Worm (Caenorhabditis elegans): Measurements from ENCODE around the gene dmsr-5.
A peak's percentile ranks its signal among the peaks of the same experiment; 100 is the strongest.

Gene dmsr-5

DNA sequence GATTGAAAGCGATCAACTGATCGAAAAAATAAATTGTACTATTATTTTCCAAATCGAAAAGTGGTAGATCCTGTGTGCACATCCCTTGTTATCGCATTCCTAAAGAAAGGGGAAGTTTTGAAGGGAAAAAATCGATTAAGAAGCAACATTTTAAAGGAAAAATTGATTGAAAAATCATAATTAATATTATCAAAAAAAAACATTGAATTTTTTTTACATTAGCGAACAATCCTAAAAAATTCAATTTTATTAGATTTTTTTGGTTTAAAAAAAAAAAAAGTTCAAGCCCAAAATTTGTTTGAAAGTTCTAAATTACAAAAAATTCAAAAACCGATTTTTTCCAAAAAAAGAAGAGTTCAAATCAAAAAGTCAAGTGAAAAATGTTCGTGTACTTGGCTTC lies at the start of gene dmsr-5:
Gene dmsr-5 (minus strand): TSS at position 101 of the 400 bp plus-strand sequence.
- TF ChIP-seq hlh-1 (tag; optimal IDR thresholded peaks at IDR 0.05) (no peak), nhr-2 (tag; optimal IDR thresholded peaks at IDR 0.05) (no peak), blmp-1 (tag; optimal IDR thresholded peaks at IDR 0.05) (no peak), unc-39 (tag; optimal IDR thresholded peaks at IDR 0.05) (no peak), M03D4.4 (tag; optimal IDR thresholded peaks at IDR 0.05) (no peak), nhr-237 (tag; optimal IDR thresholded peaks at IDR 0.05) (no peak), mab-5 (tag; optimal IDR thresholded peaks at IDR 0.05) (no peak), elt-3 (tag; optimal IDR thresholded peaks at IDR 0.05) (no peak), lin-32 (GFP tag; optimal IDR thresholded peaks at IDR 0.05) (no peak), cnd-1 (tag; optimal IDR thresholded peaks at IDR 0.05) (no peak), pha-4 (tag; optimal IDR thresholded peaks at IDR 0.05) (no peak), bed-3 (GFP tag; optimal IDR thresholded peaks at IDR 0.05) (no peak), unc-120 (tag; optimal IDR thresholded peaks at IDR 0.05; ENCODE audit: poor library complexity, severe bottlenecking) (no peak), tbx-8 (GFP tag; optimal IDR thresholded peaks at IDR 0.05) (no peak), ztf-11 (tag; optimal IDR thresholded peaks at IDR 0.05) (no peak), nhr-28 (tag; optimal IDR thresholded peaks at IDR 0.05) (no peak), sem-2 (GFP tag; optimal IDR thresholded peaks at IDR 0.05) (no peak), ces-1 (GFP tag; optimal IDR thresholded peaks at IDR 0.05) (no peak)

DNA sequence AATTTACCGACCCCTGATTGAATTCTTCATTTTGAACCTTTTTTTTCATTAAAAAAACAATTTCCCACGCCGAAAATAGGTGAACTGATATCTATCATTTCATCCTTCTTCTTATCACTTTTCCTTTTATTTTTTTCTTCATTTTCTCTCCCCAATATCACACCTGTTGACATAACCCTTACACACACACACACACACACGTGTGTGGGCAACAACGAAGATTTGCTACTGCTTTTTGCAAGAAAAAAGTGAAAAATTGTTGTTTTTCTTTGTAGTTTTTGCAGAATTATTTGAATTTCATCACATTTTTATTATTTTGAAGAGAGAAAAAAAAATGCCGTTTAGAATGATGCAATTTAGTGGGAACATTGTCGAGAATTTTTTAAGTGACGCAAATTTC lies 45.5 kb upstream of the dmsr-5 start:
- TF ChIP-seq elt-3 (tag; optimal IDR thresholded peaks at IDR 0.05) (no peak), M03D4.4 (tag; optimal IDR thresholded peaks at IDR 0.05) (no peak), ztf-11 (tag; optimal IDR thresholded peaks at IDR 0.05) (no peak)

DNA sequence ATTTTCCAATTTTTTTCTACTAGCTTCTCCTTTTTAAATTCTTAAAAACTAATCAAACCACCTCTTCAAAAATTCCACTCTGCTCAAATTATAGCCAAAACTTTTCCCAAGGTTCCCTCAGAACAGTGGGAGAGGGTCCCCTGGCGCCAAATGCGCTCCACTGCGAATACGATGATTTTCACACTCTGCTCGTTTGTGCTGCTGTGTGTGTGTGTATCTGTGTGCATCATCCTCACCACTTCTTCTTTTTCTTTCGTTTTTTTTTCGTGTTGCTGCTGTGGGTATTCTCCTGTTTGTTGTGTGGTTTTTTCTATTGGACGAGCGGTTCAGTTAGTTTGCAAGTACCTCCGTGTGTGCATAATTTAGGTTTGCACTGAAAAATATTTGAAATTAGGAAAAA lies 44.2 kb upstream of the dmsr-5 start:
- TF ChIP-seq ztf-11 (tag; optimal IDR thresholded peaks at IDR 0.05) (no peak), cnd-1 (tag; optimal IDR thresholded peaks at IDR 0.05) (no peak), hlh-1 (tag; optimal IDR thresholded peaks at IDR 0.05) (peak; percentile 21), nhr-12 (tag; optimal IDR thresholded peaks at IDR 0.05) (no peak), mep-1 (tag; optimal IDR thresholded peaks at IDR 0.05) (peak; percentile 46), lsy-2 (tag; optimal IDR thresholded peaks at IDR 0.05) (no peak), elt-1 (tag; optimal IDR thresholded peaks at IDR 0.05; ENCODE audit: borderline replicate concordance, insufficient read depth) (no peak)

DNA sequence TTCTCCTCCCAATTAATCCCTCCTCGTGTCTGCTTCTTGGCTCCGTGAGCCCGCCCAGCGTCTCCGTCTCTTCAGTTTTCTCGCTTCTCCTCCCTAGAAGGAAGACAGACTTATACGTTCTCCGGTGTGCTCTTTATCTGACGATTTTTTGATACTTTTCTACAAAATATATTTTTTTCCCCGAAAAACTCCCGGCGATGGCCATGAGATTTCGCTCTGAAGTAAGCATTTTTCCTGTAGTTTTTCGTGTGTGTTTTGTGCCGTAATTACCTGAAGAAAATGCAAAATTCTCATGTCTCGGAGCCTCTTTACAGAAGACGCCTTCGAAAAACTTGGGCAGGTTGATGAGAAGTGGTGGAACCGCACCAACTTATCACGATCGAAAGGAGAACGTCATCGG lies 41.6 kb upstream of the dmsr-5 start, which contains the start of gene spat-2:
Gene spat-2 (plus strand): TSS at position 301 of the 400 bp plus-strand sequence.
- TF ChIP-seq mab-5 (tag; optimal IDR thresholded peaks at IDR 0.05) (no peak), ham-2 (GFP tag; optimal IDR thresholded peaks at IDR 0.05) (no peak), cnd-1 (tag; optimal IDR thresholded peaks at IDR 0.05) (no peak), flh-1 (GFP tag; optimal IDR thresholded peaks at IDR 0.05) (no peak), unc-62 (GFP tag; optimal IDR thresholded peaks at IDR 0.05) (no peak), sem-2 (GFP tag; optimal IDR thresholded peaks at IDR 0.05) (no peak), ces-1 (GFP tag; optimal IDR thresholded peaks at IDR 0.05) (no peak), sptf-1 (tag; optimal IDR thresholded peaks at IDR 0.05) (no peak), snpc-4 (tag; optimal IDR thresholded peaks at IDR 0.05) (no peak), M03D4.4 (tag; optimal IDR thresholded peaks at IDR 0.05) (no peak), tbx-8 (GFP tag; optimal IDR thresholded peaks at IDR 0.05) (no peak), nhr-12 (tag; optimal IDR thresholded peaks at IDR 0.05) (no peak), pha-4 (tag; optimal IDR thresholded peaks at IDR 0.05) (no peak), lsy-2 (tag; optimal IDR thresholded peaks at IDR 0.05) (no peak), nhr-2 (tag; optimal IDR thresholded peaks at IDR 0.05) (no peak), mep-1 (tag; optimal IDR thresholded peaks at IDR 0.05) (no peak), hlh-1 (tag; optimal IDR thresholded peaks at IDR 0.05) (no peak)

DNA sequence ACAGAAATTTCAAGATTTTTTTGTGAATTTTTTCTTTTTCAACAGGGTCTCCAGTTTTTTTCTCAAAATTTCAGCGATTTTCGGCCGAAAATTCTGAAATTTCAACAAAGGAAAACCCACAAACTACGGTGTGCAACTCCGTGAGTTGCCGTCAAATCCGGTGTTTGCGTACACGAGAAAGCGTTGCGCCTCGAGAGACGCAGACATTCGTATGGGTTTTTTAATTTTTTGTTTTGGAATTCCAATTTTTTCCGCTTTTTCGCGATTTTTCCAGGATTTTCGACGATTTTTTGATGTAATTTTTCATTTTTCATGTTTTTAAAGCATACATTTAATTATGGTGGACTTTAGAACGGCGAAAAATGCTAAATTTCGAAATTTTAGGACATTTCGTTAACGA lies 41.1 kb upstream of the dmsr-5 start:
- TF ChIP-seq bed-3 (GFP tag; optimal IDR thresholded peaks at IDR 0.05) (no peak), snpc-4 (tag; optimal IDR thresholded peaks at IDR 0.05) (no peak), nhr-28 (tag; optimal IDR thresholded peaks at IDR 0.05) (no peak), lsy-2 (tag; optimal IDR thresholded peaks at IDR 0.05) (peak; percentile 96), unc-62 (GFP tag; optimal IDR thresholded peaks at IDR 0.05) (peak; percentile 34), lin-32 (GFP tag; optimal IDR thresholded peaks at IDR 0.05) (no peak), nhr-76 (tag; optimal IDR thresholded peaks at IDR 0.05) (no peak), M03D4.4 (tag; optimal IDR thresholded peaks at IDR 0.05) (no peak), blmp-1 (tag; optimal IDR thresholded peaks at IDR 0.05) (no peak), nhr-237 (tag; optimal IDR thresholded peaks at IDR 0.05) (peak; percentile 58), ceh-83 (GFP tag; optimal IDR thresholded peaks at IDR 0.05) (no peak), ces-1 (GFP tag; optimal IDR thresholded peaks at IDR 0.05) (peak; percentile 34), mep-1 (tag; optimal IDR thresholded peaks at IDR 0.05) (peak; percentile 74), elt-1 (tag; optimal IDR thresholded peaks at IDR 0.05; ENCODE audit: borderline replicate concordance, insufficient read depth) (no peak), unc-39 (tag; optimal IDR thresholded peaks at IDR 0.05) (no peak), nhr-2 (tag; optimal IDR thresholded peaks at IDR 0.05) (no peak), ceh-39 (tag; optimal IDR thresholded peaks at IDR 0.05) (no peak), sem-2 (GFP tag; optimal IDR thresholded peaks at IDR 0.05) (no peak), pha-4 (tag; optimal IDR thresholded peaks at IDR 0.05) (peak; percentile 67), sptf-1 (tag; optimal IDR thresholded peaks at IDR 0.05) (peak; percentile 28), nhr-12 (tag; optimal IDR thresholded peaks at IDR 0.05) (no peak), lin-13 (tag; optimal IDR thresholded peaks at IDR 0.05) (peak; percentile 74), ham-2 (GFP tag; optimal IDR thresholded peaks at IDR 0.05) (no peak)

Measured in whole organism, mixed stage, embryonic.